Fruit fly (Drosophila melanogaster) whole organism, embryonic: Measurements from ENCODE around the gene nAChRalpha5.

Experiments used
- Atf3 ChIP-seq: fragments of 200-800 bp; sonication (Bioruptor generic); optimal IDR thresholded peaks from 3 replicates; lab custom pipeline; 2016; ENCODE audit warnings: missing biosample characterization, missing genetic modification characterization
- B-H1 ChIP-seq: fragments of 200-800 bp; sonication (Bioruptor generic); IDR thresholded peaks from 3 replicates; pipeline ENCODE4 v1.3.6; 2022; ENCODE audit warnings: missing biosample characterization, missing genetic modification characterization
- CG11723 ChIP-seq: fragments of 200-800 bp; sonication (Bioruptor generic); optimal IDR thresholded peaks from 2 replicates; lab custom pipeline; 2017; ENCODE audit warnings: missing biosample characterization, mild to moderate bottlenecking, missing genetic modification characterization
- CG12219 ChIP-seq: fragments of 200-800 bp; sonication (Bioruptor generic); optimal IDR thresholded peaks from 3 replicates; lab custom pipeline; 2018; ENCODE audit warnings: missing biosample characterization, mild to moderate bottlenecking, missing genetic modification characterization
- CG1233 ChIP-seq: fragments of 200-800 bp; sonication (Bioruptor generic); optimal IDR thresholded peaks from 4 replicates; lab custom pipeline; 2018; ENCODE audit warnings: missing biosample characterization, mild to moderate bottlenecking, missing genetic modification characterization
- CG12659 ChIP-seq: fragments of 200-800 bp; sonication (Bioruptor generic); optimal IDR thresholded peaks from 3 replicates; lab custom pipeline; 2017; ENCODE audit warnings: mild to moderate bottlenecking, missing biosample characterization, missing genetic modification reagents, missing genetic modification characterization
- CG13287 ChIP-seq: fragments of 200-800 bp; sonication (Bioruptor generic); IDR thresholded peaks from 2 replicates; pipeline ENCODE4 v1.3.6; 2022; ENCODE audit warnings: missing biosample characterization, missing genetic modification characterization; ENCODE audit not compliant: partially characterized antibody
- CG13424 ChIP-seq: fragments of 200-800 bp; sonication (Bioruptor generic); optimal IDR thresholded peaks from 2 replicates; lab custom pipeline; 2019; ENCODE audit warnings: missing biosample characterization, mild to moderate bottlenecking, missing genetic modification characterization, moderate library complexity
- CG14860 ChIP-seq: fragments of 200-800 bp; sonication (Bioruptor generic); IDR thresholded peaks from 3 replicates; pipeline ENCODE4 v1.3.6; 2022; ENCODE audit warnings: missing biosample characterization, missing genetic modification characterization; ENCODE audit not compliant: partially characterized antibody
- CG1529 ChIP-seq: fragments of 200-800 bp; sonication (Bioruptor generic); optimal IDR thresholded peaks from 3 replicates; lab custom pipeline; 2018; ENCODE audit warnings: missing biosample characterization, missing genetic modification characterization
- CG15479 ChIP-seq: fragments of 200-800 bp; sonication (Bioruptor generic); optimal IDR thresholded peaks from 3 replicates; lab custom pipeline; 2019; ENCODE audit warnings: missing biosample characterization, mild to moderate bottlenecking, missing genetic modification characterization, moderate library complexity
- CG17802 ChIP-seq: fragments of 200-800 bp; sonication (Bioruptor generic); optimal IDR thresholded peaks from 2 replicates; lab custom pipeline; 2018; ENCODE audit warnings: missing biosample characterization, mild to moderate bottlenecking, missing genetic modification characterization, moderate library complexity
- CG18619 ChIP-seq: fragments of 200-800 bp; sonication (Bioruptor generic); optimal IDR thresholded peaks from 3 replicates; lab custom pipeline; 2017; ENCODE audit warnings: missing biosample characterization, mild to moderate bottlenecking, missing genetic modification characterization
- CG2116 ChIP-seq: fragments of 200-800 bp; sonication (Bioruptor generic); optimal IDR thresholded peaks from 3 replicates; lab custom pipeline; 2018; ENCODE audit warnings: missing biosample characterization, mild to moderate bottlenecking, missing genetic modification characterization
- CG3065 ChIP-seq: fragments of 200-800 bp; sonication (Bioruptor generic); optimal IDR thresholded peaks from 2 replicates; lab custom pipeline; 2016; ENCODE audit warnings: missing biosample characterization, missing genetic modification characterization
- CG34422 ChIP-seq: fragments of 200-800 bp; sonication (Bioruptor generic); IDR thresholded peaks from 3 replicates; pipeline ENCODE4 v1.3.6; 2022; ENCODE audit warnings: missing biosample characterization, missing genetic modification characterization
- CG6175 ChIP-seq: fragments of 200-800 bp; sonication (Bioruptor generic); IDR thresholded peaks from 3 replicates; pipeline ENCODE4 v1.3.6; 2022; ENCODE audit warnings: missing biosample characterization, missing genetic modification characterization
- CG6791 ChIP-seq: fragments of 200-800 bp; sonication (Bioruptor generic); IDR thresholded peaks from 3 replicates; pipeline ENCODE4 v1.3.6; 2022; ENCODE audit warnings: missing biosample characterization, missing genetic modification characterization; ENCODE audit not compliant: partially characterized antibody
- CG7271 ChIP-seq: fragments of 200-800 bp; sonication (Bioruptor generic); optimal IDR thresholded peaks from 2 replicates; lab custom pipeline; 2018; ENCODE audit warnings: missing biosample characterization, mild to moderate bottlenecking, missing genetic modification characterization, moderate library complexity
- CG9437 ChIP-seq: fragments of 200-800 bp; sonication (Bioruptor generic); optimal IDR thresholded peaks from 2 replicates; lab custom pipeline; 2018; ENCODE audit warnings: missing biosample characterization, mild to moderate bottlenecking, missing genetic modification characterization
- Dfd ChIP-seq, 2 experiments: fragments of >200 bp; optimal IDR thresholded peaks; 2 replicates each; lab custom pipeline; 2017; ENCODE audit warnings: missing biosample characterization in 2 of 2, missing genetic modification characterization in 2 of 2
- Doc3 ChIP-seq: fragments of 200-800 bp; sonication (Bioruptor generic); IDR thresholded peaks from 3 replicates; pipeline ENCODE4 v1.3.6; 2022; ENCODE audit warnings: missing biosample characterization, missing genetic modification characterization; ENCODE audit not compliant: partially characterized antibody
- Dref ChIP-seq: fragments of 200-800 bp; sonication (Bioruptor generic); IDR thresholded peaks from 2 replicates; pipeline ENCODE4 v1.3.6; 2022; ENCODE audit warnings: missing biosample characterization, missing genetic modification characterization
- Ets65A ChIP-seq: fragments of 200-800 bp; sonication (Bioruptor generic); peaks from one replicate; lab custom pipeline; 2016; ENCODE audit warnings: missing biosample characterization, missing genetic modification characterization
- Fer3 ChIP-seq: fragments of 200-800 bp; sonication (Bioruptor generic); optimal IDR thresholded peaks from 2 replicates; lab custom pipeline; 2018; ENCODE audit warnings: missing biosample characterization, mild to moderate bottlenecking, missing genetic modification characterization, moderate library complexity
- HLHmδ ChIP-seq: fragments of 200-800 bp; sonication (Bioruptor generic); optimal IDR thresholded peaks from 2 replicates; lab custom pipeline; 2018; ENCODE audit warnings: missing biosample characterization, mild to moderate bottlenecking, missing genetic modification characterization, moderate library complexity
- Med ChIP-seq: fragments of 200-800 bp; sonication (Bioruptor generic); peaks from one replicate; lab custom pipeline; 2016; ENCODE audit warnings: missing biosample characterization, missing genetic modification characterization, mild to moderate bottlenecking, inconsistent platforms, moderate library complexity
- Rfx ChIP-seq: fragments of 200-800 bp; sonication (Bioruptor generic); IDR thresholded peaks from 2 replicates; pipeline ENCODE4 v1.3.6; 2022; ENCODE audit warnings: missing biosample characterization, missing genetic modification characterization
- Ssrp ChIP-seq: fragments of 200-800 bp; sonication (Bioruptor generic); optimal IDR thresholded peaks from 2 replicates; lab custom pipeline; 2018; ENCODE audit warnings: missing biosample characterization, mild to moderate bottlenecking, missing genetic modification characterization, moderate library complexity
- Usf ChIP-seq: fragments of 200-800 bp; sonication (Bioruptor generic); optimal IDR thresholded peaks from 2 replicates; lab custom pipeline; 2017; ENCODE audit warnings: missing genotype, missing biosample characterization, missing genetic modification characterization
- dm ChIP-seq: fragments of 200-800 bp; sonication (Bioruptor generic); optimal IDR thresholded peaks from 3 replicates; lab custom pipeline; 2016; ENCODE audit warnings: missing biosample characterization, missing genetic modification characterization
- dpn ChIP-seq, 2 experiments: fragments of 200-800 bp; sonication (Bioruptor generic); optimal IDR thresholded peaks; 3 replicates each; lab custom pipeline; 2016; ENCODE audit warnings: missing biosample characterization in 2 of 2, missing genetic modification characterization in 2 of 2
- ewg ChIP-seq: fragments of 200-800 bp; sonication (Bioruptor generic); optimal IDR thresholded peaks from 3 replicates; lab custom pipeline; 2017; ENCODE audit warnings: mild to moderate bottlenecking, missing biosample characterization, missing genetic modification reagents, missing genetic modification characterization
- fu2 ChIP-seq: fragments of 200-800 bp; sonication (Bioruptor generic); optimal IDR thresholded peaks from 2 replicates; lab custom pipeline; 2016; ENCODE audit warnings: missing biosample characterization, missing genetic modification characterization
- gcm ChIP-seq: fragments of 200-800 bp; sonication (Bioruptor generic); optimal IDR thresholded peaks from 2 replicates; lab custom pipeline; 2019; ENCODE audit warnings: missing biosample characterization, mild to moderate bottlenecking, missing genetic modification characterization, moderate library complexity
- gt ChIP-seq: fragments of 200-800 bp; sonication (Bioruptor generic); IDR thresholded peaks from 2 replicates; pipeline ENCODE4 v1.3.6; 2022; ENCODE audit warnings: missing biosample characterization, missing genetic modification characterization
- ham ChIP-seq: fragments of 200-800 bp; sonication (Bioruptor generic); IDR thresholded peaks from 2 replicates; pipeline ENCODE4 v1.3.6; 2022; ENCODE audit warnings: missing biosample characterization, missing genetic modification characterization
- p53 ChIP-seq: fragments of 200-800 bp; sonication (Bioruptor generic); optimal IDR thresholded peaks from 2 replicates; lab custom pipeline; 2016; ENCODE audit warnings: missing biosample characterization, missing genetic modification characterization
- peb ChIP-seq: fragments of 200-800 bp; sonication (Bioruptor generic); IDR thresholded peaks from 2 replicates; pipeline ENCODE4 v1.3.6; 2022; ENCODE audit warnings: missing biosample characterization, missing genetic modification characterization
- pzg ChIP-seq: fragments of 200-800 bp; sonication (Bioruptor generic); optimal IDR thresholded peaks from 3 replicates; lab custom pipeline; 2018; ENCODE audit warnings: missing biosample characterization, mild to moderate bottlenecking, missing genetic modification characterization, moderate library complexity
- run ChIP-seq: fragments of 200-800 bp; sonication (Bioruptor generic); optimal IDR thresholded peaks from 3 replicates; lab custom pipeline; 2018; ENCODE audit warnings: missing biosample characterization, mild to moderate bottlenecking, missing genetic modification characterization
- schlank ChIP-seq: fragments of 200-800 bp; sonication (Bioruptor generic); optimal IDR thresholded peaks from 2 replicates; lab custom pipeline; 2018; ENCODE audit warnings: missing biosample characterization, mild to moderate bottlenecking, missing genetic modification characterization
- sens-2 ChIP-seq: fragments of 200-800 bp; sonication (Bioruptor generic); IDR thresholded peaks from 2 replicates; pipeline ENCODE4 v1.3.6; 2022; ENCODE audit warnings: missing biosample characterization, missing genetic modification characterization
- sima ChIP-seq: fragments of 200-800 bp; sonication (Bioruptor generic); optimal IDR thresholded peaks from 2 replicates; lab custom pipeline; 2016; ENCODE audit warnings: missing biosample characterization, missing genetic modification characterization
- slbo ChIP-seq: fragments of 200-800 bp; sonication (Bioruptor generic); IDR thresholded peaks from 2 replicates; pipeline ENCODE4 v1.3.6; 2022; ENCODE audit warnings: missing biosample characterization, missing genetic modification characterization
- tll ChIP-seq, 2 experiments: fragments of 200-800 bp in 1 of 2; fragments of >200 bp in 1 of 2; sonication (Bioruptor generic) in 1 of 2; optimal IDR thresholded peaks; 2 replicates each; lab custom pipeline; 2017 to 2019; ENCODE audit warnings: missing biosample characterization in 2 of 2, missing genetic modification characterization in 2 of 2, mild to moderate bottlenecking in 1 of 2, moderate library complexity in 1 of 2
- tup ChIP-seq: fragments of 200-800 bp; sonication (Bioruptor generic); optimal IDR thresholded peaks from 2 replicates; lab custom pipeline; 2016; ENCODE audit warnings: missing biosample characterization, mild to moderate bottlenecking, missing genetic modification characterization, moderate library complexity
- wek ChIP-seq: fragments of 200-800 bp; sonication (Bioruptor generic); optimal IDR thresholded peaks from 3 replicates; lab custom pipeline; 2018; ENCODE audit warnings: missing biosample characterization, mild to moderate bottlenecking, missing genetic modification characterization, moderate library complexity
- wor ChIP-seq: fragments of 200-800 bp; sonication (Bioruptor generic); IDR thresholded peaks from 2 replicates; pipeline ENCODE4 v1.3.6; 2022; ENCODE audit warnings: missing biosample characterization, missing genetic modification characterization
- z ChIP-seq: fragments of 200-800 bp; sonication (Bioruptor generic); IDR thresholded peaks from 3 replicates; pipeline ENCODE4 v1.3.6; 2022; ENCODE audit warnings: missing biosample characterization, missing genetic modification characterization

nAChRalpha5 gene

dm6 chr2L:14045562-14046196 is 5.7 kb downstream of the nAChRalpha5 start (continued):
- peak; percentile 92 for TF ChIP-seq CG15479
- no peak for TF ChIP-seq dm (GFP tag; lab: Kevin White, UChicago)
- TF ChIP-seq ewg (GFP tag; lab: Kevin White, UChicago): no peak
- TF ChIP-seq CG13424 (tag; lab: Kevin White, UChicago): no peak
- no peak for TF ChIP-seq sima (GFP tag; lab: Kevin White, UChicago)
- TF ChIP-seq CG9437 (GFP tag; lab: Kevin White, UChicago): no peak
- peak in 1 of 2 experiments; percentile 17 for TF ChIP-seq tll (GFP tag; optimal IDR thresholded peaks at IDR 0.05; lab: Kevin White, UChicago)
- TF ChIP-seq CG11723 (GFP tag; lab: Kevin White, UChicago): no peak
- TF ChIP-seq Dref (GFP tag; lab: Robert Waterston, UW): no peak
- no peak for TF ChIP-seq Med (GFP tag; lab: Kevin White, UChicago)
- TF ChIP-seq schlank (tag; lab: Kevin White, UChicago): no peak
- no peak for TF ChIP-seq peb
- TF ChIP-seq gcm (GFP tag; lab: Kevin White, UChicago): peak; percentile 67
- no peak for TF ChIP-seq CG12219 (GFP tag; lab: Kevin White, UChicago)
- no peak for TF ChIP-seq Usf (GFP tag; lab: Kevin White, UChicago)
- TF ChIP-seq CG12659 (GFP tag; lab: Kevin White, UChicago): no peak
- TF ChIP-seq sens-2 (GFP tag; lab: Robert Waterston, UW): no peak
- TF ChIP-seq Doc3: no peak
- TF ChIP-seq Ssrp (tag; lab: Kevin White, UChicago): no peak
- no peak for TF ChIP-seq dpn (GFP tag; optimal IDR thresholded peaks at IDR 0.05; lab: Kevin White, UChicago)
- TF ChIP-seq CG18619: no peak
- no peak for TF ChIP-seq CG6791
- TF ChIP-seq HLHmδ (GFP tag; lab: Kevin White, UChicago): no peak
- TF ChIP-seq Ets65A: peak; percentile 72
- TF ChIP-seq CG2116 (GFP tag; lab: Kevin White, UChicago): no peak
- TF ChIP-seq run: no peak

- TF ChIP-seq CG3065 (GFP tag; lab: Kevin White, UChicago) (peak; percentile 51), CG17802 (tag; lab: Kevin White, UChicago) (peak; percentile 28), Fer3 (tag; lab: Kevin White, UChicago) (no peak), CG13287 (no peak), pzg (no peak), CG1529 (GFP tag; lab: Kevin White, UChicago) (peak; percentile 69), wor (GFP tag; lab: Robert Waterston, UW) (peak; percentile 39; the same call in 1 of the 2 replicates), fu2 (GFP tag; lab: Kevin White, UChicago) (no peak), slbo (GFP tag; lab: Robert Waterston, UW) (no peak), CG1233 (peak; percentile 81), z (GFP tag; lab: Robert Waterston, UW) (peak; percentile 56; the same call in 1 of the 3 replicates), CG14860 (GFP tag; lab: Robert Waterston, UW) (no peak), gt (GFP tag; lab: Robert Waterston, UW) (peak; percentile 78), CG7271 (peak; percentile 97), Rfx (peak; percentile 28; the same call in 1 of the 2 replicates), B-H1 (GFP tag; lab: Robert Waterston, UW) (no peak), Dfd (GFP tag; optimal IDR thresholded peaks at IDR 0.05; lab: Kevin White, UChicago) (no peak), tup (peak; percentile 33), p53 (GFP tag; lab: Kevin White, UChicago) (peak; percentile 38), CG6175 (GFP tag; lab: Robert Waterston, UW) (no peak), wek (GFP tag; lab: Kevin White, UChicago) (no peak), Atf3 (GFP tag; lab: Kevin White, UChicago) (peak; percentile 66), ham (GFP tag; lab: Robert Waterston, UW) (no peak), CG34422 (GFP tag; lab: Robert Waterston, UW) (peak; percentile 81; the same call in 2 of the 3 replicates)
Measured at dm6 chr2L:14047170-14047632, 7.2 kb downstream of the nAChRalpha5 start, which contains the start of gene NimC4. Gene NimC4, plus strand, starts transcription at chr2L:14047582.
